Worm (Caenorhabditis elegans) whole organism, L4 larva: ENCODE results near the gene F32D8.5.
A peak's percentile ranks its signal among the peaks of the same experiment; 100 is the strongest.

Source experiments
- aly-2 ChIP-seq: sonication (generic microtip); optimal IDR thresholded peaks from 2 replicates; lab custom pipeline; 2018; ENCODE audit warnings: missing biosample characterization, missing genetic modification characterization
- daf-16 ChIP-seq, 3 experiments: sonication (generic microtip); optimal IDR thresholded peaks; 2 replicates each; lab custom pipeline; 2016 to 2017; ENCODE audit warnings: missing genetic modification characterization in 3 of 3, missing genetic modification reagents in 3 of 3, mild to moderate bottlenecking in 2 of 3, missing compliant biosample characterization in 2 of 3, missing biosample characterization in 1 of 3, moderate library complexity in 1 of 3
- fkh-10 ChIP-seq: fragments of 150-350 bp; optimal IDR thresholded peaks from 2 replicates; lab custom pipeline; 2014; ENCODE audit warnings: missing biosample characterization, missing genetic modification reagents, missing genetic modification characterization
- hif-1 ChIP-seq, 2 experiments: sonication (generic microtip); optimal IDR thresholded peaks; 2 replicates each; lab custom pipeline; 2016 to 2017; ENCODE audit warnings: missing compliant biosample characterization in 2 of 2, missing genetic modification characterization in 2 of 2, missing genetic modification reagents in 2 of 2, missing genotype in 2 of 2, mild to moderate bottlenecking in 1 of 2
- lin-38 ChIP-seq: fragments of 200-800 bp; sonication (Bioruptor generic); IDR thresholded peaks from 2 replicates; pipeline ENCODE4 v1.3.6; 2022; ENCODE audit warnings: missing genetic modification reagents, missing genetic modification characterization, missing compliant biosample characterization
- lin-39 ChIP-seq: fragments of 150-350 bp; optimal IDR thresholded peaks from 2 replicates; lab custom pipeline; 2014; ENCODE audit warnings: missing biosample characterization, missing genetic modification reagents, missing genetic modification characterization
- nhr-10 ChIP-seq: fragments of 150-350 bp; optimal IDR thresholded peaks from 2 replicates; lab custom pipeline; 2014; ENCODE audit warnings: missing biosample characterization, missing genetic modification characterization

- TF ChIP-seq lin-38 (GFP tag; lab: Robert Waterston, UW) (peak; percentile 94), aly-2 (tag; lab: Kevin White, UChicago) (no peak), fkh-10 (no peak), lin-39 (no peak), nhr-10 (no peak), daf-16 (GFP tag; optimal IDR thresholded peaks at IDR 0.05; lab: Kevin White, UChicago) (no peak), daf-16 (tag; optimal IDR thresholded peaks at IDR 0.05; lab: Kevin White, UChicago) (peak; percentile 27), hif-1 (tag; optimal IDR thresholded peaks at IDR 0.05; lab: Kevin White, UChicago) (peak in 1 of 2 experiments; percentile 80)
Observed at ce11 chrV:10894601-10895000, at the start of gene F32D8.5, which contains the start of gene F32D8.14.
